Worm (Caenorhabditis elegans): Measurements from ENCODE around the gene C04A11.1.

DNA sequence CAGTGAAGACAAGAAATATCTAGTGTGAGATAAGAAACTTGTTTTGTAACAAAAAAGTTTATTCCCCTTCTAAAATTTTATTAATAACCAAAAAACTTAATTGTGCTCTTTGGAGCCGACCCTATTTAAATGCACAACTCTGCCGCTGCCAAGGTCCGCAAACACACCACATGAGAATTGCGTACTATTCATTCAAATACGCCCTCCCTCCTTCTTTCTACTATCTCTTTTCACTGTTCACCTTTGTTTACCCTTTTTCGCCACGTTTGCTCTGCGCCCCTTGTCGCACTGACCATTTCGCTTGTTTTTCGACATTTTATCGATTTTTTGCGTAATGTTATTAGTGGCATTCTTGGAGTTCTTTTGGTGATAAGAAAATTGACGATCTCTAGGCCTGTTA, 9.3 kb downstream of the C04A11.1 start:
- TF ChIP-seq F13C5.2 (tag; optimal IDR thresholded peaks at IDR 0.05) (no peak), B0310.2 (tag; optimal IDR thresholded peaks at IDR 0.05) (no peak), tbx-37 (GFP tag; conservative IDR thresholded peaks at IDR 0.05) (no peak), hmg-4 (GFP tag; optimal IDR thresholded peaks at IDR 0.05) (no peak), tra-4 (tag; optimal IDR thresholded peaks at IDR 0.05) (no peak), flt-1 (GFP tag; IDR thresholded peaks at IDR 0.05) (no peak), ets-7 (tag; optimal IDR thresholded peaks at IDR 0.05) (no peak), sea-1 (GFP tag; conservative IDR thresholded peaks at IDR 0.05) (no peak)
